Worm (Caenorhabditis elegans) whole organism, L2 larva: Measurements from ENCODE around the gene C07G1.6.

ENCODE experiments used
- aly-2 ChIP-seq: fragments of 150-350 bp; optimal IDR thresholded peaks from 2 replicates; lab custom pipeline; 2014; ENCODE audit warnings: missing biosample characterization, missing genetic modification characterization
- lin-11 ChIP-seq: fragments of 150-350 bp; sonication (generic microtip); optimal IDR thresholded peaks from 2 replicates; lab custom pipeline; 2014; ENCODE audit warnings: missing biosample characterization, missing genetic modification characterization, inconsistent platforms, mixed read lengths
- mab-5 ChIP-seq: fragments of 150-350 bp; optimal IDR thresholded peaks from 2 replicates; lab custom pipeline; 2014; ENCODE audit warnings: missing biosample characterization, missing genetic modification characterization
- mbf-1 ChIP-seq: sonication (generic microtip); optimal IDR thresholded peaks from 2 replicates; lab custom pipeline; 2017; ENCODE audit warnings: missing biosample characterization, missing genetic modification characterization
- skn-1 ChIP-seq: sonication (generic microtip); optimal IDR thresholded peaks from 2 replicates; lab custom pipeline; 2017; ENCODE audit warnings: missing biosample characterization, missing genetic modification characterization
- unc-55 ChIP-seq: fragments of 150-350 bp; sonication (generic microtip); optimal IDR thresholded peaks from 3 replicates; lab custom pipeline; 2014; ENCODE audit warnings: missing biosample characterization, missing genetic modification reagents, missing genetic modification characterization
- zag-1 ChIP-seq: fragments of 150-350 bp; optimal IDR thresholded peaks from 2 replicates; lab custom pipeline; 2014; ENCODE audit warnings: missing biosample characterization, missing genetic modification characterization
- ztf-1 ChIP-seq: fragments of 200-800 bp; sonication (Bioruptor generic); conservative IDR thresholded peaks from 2 replicates; pipeline ENCODE4 v1.3.6; 2022; ENCODE audit warnings: missing genetic modification characterization, missing compliant biosample characterization
- ztf-11 ChIP-seq: sonication (generic microtip); optimal IDR thresholded peaks from 2 replicates; lab custom pipeline; 2017; ENCODE audit warnings: missing biosample characterization, missing genetic modification characterization
- ztf-4 ChIP-seq: fragments of 150-350 bp; optimal IDR thresholded peaks from 2 replicates; lab custom pipeline; 2014; ENCODE audit warnings: missing biosample characterization, missing genetic modification characterization

ce11 chrIV:8206314-8206713, 3.9 kb downstream of the C07G1.6 start, which contains the start of gene svh-1:
- TF ChIP-seq zag-1 (no peak), ztf-11 (tag; lab: Kevin White, UChicago) (no peak), unc-55 (GFP tag; lab: Kevin White, UChicago) (no peak), mbf-1 (tag; lab: Kevin White, UChicago) (no peak), ztf-4 (tag; lab: Kevin White, UChicago) (no peak), aly-2 (tag; lab: Kevin White, UChicago) (no peak), ztf-1 (GFP tag; lab: Robert Waterston, UW) (no peak), lin-11 (tag; lab: Kevin White, UChicago) (no peak), skn-1 (tag; lab: Kevin White, UChicago) (no peak), mab-5 (tag; lab: Kevin White, UChicago) (no peak)
